Worm (Caenorhabditis elegans): ENCODE measurements around the gene C12D8.20.
A peak's percentile ranks its signal among the peaks of the same experiment; 100 is the strongest.

Gene C12D8.20

ce11 chrV:10249515-10249914 is 27.4 kb downstream of the C12D8.20 start:
- TF ChIP-seq gmeb-2 (tag; optimal IDR thresholded peaks at IDR 0.05), result no peak
- TF ChIP-seq ceh-45 (GFP tag; IDR thresholded peaks at IDR 0.05), result no peak
- no peak for TF ChIP-seq madf-2 (tag; optimal IDR thresholded peaks at IDR 0.05)
- TF ChIP-seq ceh-6 (GFP tag; optimal IDR thresholded peaks at IDR 0.05), result no peak
- TF ChIP-seq ama-1 (optimal IDR thresholded peaks at IDR 0.05), result no peak

ce11 chrV:10252682-10253081 is 30.6 kb downstream of the C12D8.20 start:
- no peak for TF ChIP-seq ceh-34 (tag; optimal IDR thresholded peaks at IDR 0.05)
- no peak for TF ChIP-seq mec-3 (tag; optimal IDR thresholded peaks at IDR 0.05; ENCODE audit: borderline replicate concordance)
- no peak for TF ChIP-seq unc-55 (GFP tag; optimal IDR thresholded peaks at IDR 0.05)
- TF ChIP-seq tbx-7 (tag; optimal IDR thresholded peaks at IDR 0.05), result no peak
- no peak for TF ChIP-seq nfya-1 (tag; optimal IDR thresholded peaks at IDR 0.05)
- TF ChIP-seq che-1 (tag; optimal IDR thresholded peaks at IDR 0.05), result no peak

- TF ChIP-seq elt-2 (tag; optimal IDR thresholded peaks at IDR 0.05), result no peak
- no peak for TF ChIP-seq pros-1 (tag; optimal IDR thresholded peaks at IDR 0.05)
- TF ChIP-seq hlh-13 (GFP tag; optimal IDR thresholded peaks at IDR 0.05), result no peak
- no peak for TF ChIP-seq ceh-22 (tag; optimal IDR thresholded peaks at IDR 0.05)
- TF ChIP-seq ama-1 (optimal IDR thresholded peaks at IDR 0.05), result no peak
- TF ChIP-seq pag-3 (tag; optimal IDR thresholded peaks at IDR 0.05; ENCODE audit: borderline replicate concordance), result no peak
- no peak for TF ChIP-seq pha-2 (tag; optimal IDR thresholded peaks at IDR 0.05)
- no peak for TF ChIP-seq ceh-2 (tag; optimal IDR thresholded peaks at IDR 0.05)
- TF ChIP-seq K02D7.2 (tag; optimal IDR thresholded peaks at IDR 0.05), result no peak
- no peak for TF ChIP-seq ceh-18 (tag; optimal IDR thresholded peaks at IDR 0.05)
- TF ChIP-seq elt-4 (tag; optimal IDR thresholded peaks at IDR 0.05), result no peak
- no peak for TF ChIP-seq ceh-19 (GFP tag; optimal IDR thresholded peaks at IDR 0.05)
- no peak for TF ChIP-seq hlh-15 (tag; optimal IDR thresholded peaks at IDR 0.05)
- no peak for TF ChIP-seq hlh-30 (tag; optimal IDR thresholded peaks at IDR 0.05; ENCODE audit: insufficient read depth)
- TF ChIP-seq rnt-1 (tag; optimal IDR thresholded peaks at IDR 0.05), result no peak
These were observed 32.9 kb downstream of the C12D8.20 start, which contains the start of gene rop-1 for ce11 chrV:10255005-10255472. rop-1 (minus strand) TSS chrV:10255055.

- TF ChIP-seq syd-9 (tag; optimal IDR thresholded peaks at IDR 0.05), result no peak
- TF ChIP-seq elt-2 (tag; optimal IDR thresholded peaks at IDR 0.05), result peak; percentile 62
These were observed 33.9 kb downstream of the C12D8.20 start, which contains the start of gene nhr-232 for ce11 chrV:10256050-10256449. nhr-232 (plus strand) TSS chrV:10256170.

ce11 chrV:10260460-10260859 is 38.4 kb downstream of the C12D8.20 start, which contains the start of gene sri-18:
sri-18 (minus strand) TSS chrV:10260560.
- TF ChIP-seq unc-86 (tag; optimal IDR thresholded peaks at IDR 0.05) (no peak), tbx-2 (tag; optimal IDR thresholded peaks at IDR 0.05) (no peak), hlh-15 (tag; optimal IDR thresholded peaks at IDR 0.05) (no peak), elt-4 (tag; optimal IDR thresholded peaks at IDR 0.05) (no peak), pha-2 (tag; optimal IDR thresholded peaks at IDR 0.05) (no peak), ceh-9 (tag; optimal IDR thresholded peaks at IDR 0.05) (no peak), syd-9 (tag; optimal IDR thresholded peaks at IDR 0.05) (no peak), ceh-22 (tag; optimal IDR thresholded peaks at IDR 0.05) (no peak), pha-4 (tag; optimal IDR thresholded peaks at IDR 0.05) (no peak), Y22D7AL.16 (tag; optimal IDR thresholded peaks at IDR 0.05) (no peak)

ce11 chrV:10265019-10265418 is 42.9 kb downstream of the C12D8.20 start:
- TF ChIP-seq ceh-30 (tag; optimal IDR thresholded peaks at IDR 0.05) (no peak), C38D4.7 (GFP tag; optimal IDR thresholded peaks at IDR 0.05) (no peak), ceh-19 (GFP tag; optimal IDR thresholded peaks at IDR 0.05) (peak; percentile 31), unc-42 (tag; optimal IDR thresholded peaks at IDR 0.05) (peak; percentile 66), ceh-45 (GFP tag; IDR thresholded peaks at IDR 0.05) (no peak)

All from whole organism, late embryonic.